Fruit fly (Drosophila melanogaster) whole organism, adult: ENCODE measurements around the gene beta-PheRS.

Source experiments
- CG11617 ChIP-seq: fragments of 200-800 bp; sonication (Bioruptor generic); optimal IDR thresholded peaks from 2 replicates; lab custom pipeline; 2017; ENCODE audit warnings: mild to moderate bottlenecking, missing biosample characterization, missing genetic modification reagents, missing genetic modification characterization
- CG12768 ChIP-seq: fragments of 200-800 bp; sonication (Bioruptor generic); optimal IDR thresholded peaks from 2 replicates; lab custom pipeline; 2017; ENCODE audit warnings: missing biosample characterization, missing genetic modification characterization, mild to moderate bottlenecking, moderate library complexity, missing genetic modification reagents
- CG14711 ChIP-seq: fragments of 200-800 bp; sonication (Bioruptor generic); optimal IDR thresholded peaks from 2 replicates; lab custom pipeline; 2018; ENCODE audit warnings: missing biosample characterization, mild to moderate bottlenecking, missing genetic modification characterization, moderate library complexity
- CG1620 ChIP-seq: fragments of 200-800 bp; sonication (Bioruptor generic); optimal IDR thresholded peaks from 2 replicates; lab custom pipeline; 2016; ENCODE audit warnings: missing biosample characterization, missing genetic modification characterization
- CG33017 ChIP-seq: fragments of 200-800 bp; sonication (Bioruptor generic); optimal IDR thresholded peaks from 2 replicates; lab custom pipeline; 2018; ENCODE audit warnings: missing biosample characterization, mild to moderate bottlenecking, missing genetic modification characterization, moderate library complexity
- CG5204 ChIP-seq: fragments of 200-800 bp; sonication (Bioruptor generic); optimal IDR thresholded peaks from 2 replicates; lab custom pipeline; 2016; ENCODE audit warnings: missing biosample characterization, missing genetic modification characterization
- CG7045 ChIP-seq: fragments of 200-800 bp; sonication (Bioruptor generic); optimal IDR thresholded peaks from 2 replicates; lab custom pipeline; 2017; ENCODE audit warnings: missing biosample characterization, mild to moderate bottlenecking, missing genetic modification characterization
- CG7101 ChIP-seq: fragments of 200-800 bp; sonication (Bioruptor generic); optimal IDR thresholded peaks from 2 replicates; lab custom pipeline; 2018; ENCODE audit warnings: missing biosample characterization, mild to moderate bottlenecking, missing genetic modification characterization, moderate library complexity
- Clk ChIP-seq: fragments of 200-800 bp; sonication (Bioruptor generic); optimal IDR thresholded peaks from 2 replicates; lab custom pipeline; 2017; ENCODE audit warnings: missing biosample characterization, missing genetic modification characterization
- Crg-1 ChIP-seq: fragments of 200-800 bp; sonication (Bioruptor generic); optimal IDR thresholded peaks from 2 replicates; lab custom pipeline; 2016; ENCODE audit warnings: missing biosample characterization, missing genetic modification characterization
- Hr96 ChIP-seq: fragments of 200-800 bp; sonication (Bioruptor generic); optimal IDR thresholded peaks from 2 replicates; lab custom pipeline; 2016; ENCODE audit warnings: missing biosample characterization, missing genetic modification characterization
- Mnt ChIP-seq: fragments of 200-800 bp; sonication (Bioruptor generic); optimal IDR thresholded peaks from 2 replicates; lab custom pipeline; 2016; ENCODE audit warnings: missing biosample characterization, mild to moderate bottlenecking, missing genetic modification characterization
- bab1 ChIP-seq: fragments of 200-800 bp; sonication (Bioruptor generic); optimal IDR thresholded peaks from 3 replicates; lab custom pipeline; 2019; ENCODE audit warnings: missing biosample characterization, mild to moderate bottlenecking, missing genetic modification characterization, moderate library complexity
- cic ChIP-seq: fragments of 200-800 bp; sonication (Bioruptor generic); optimal IDR thresholded peaks from 2 replicates; lab custom pipeline; 2017; ENCODE audit warnings: missing biosample characterization, mild to moderate bottlenecking, missing genetic modification characterization, moderate library complexity
- cnc ChIP-seq, 2 experiments: fragments of >200 bp; optimal IDR thresholded peaks; 2 replicates each; lab custom pipeline; 2017
- kay ChIP-seq: fragments of 200-800 bp; sonication (Bioruptor generic); peaks from one replicate; lab custom pipeline; 2016; ENCODE audit warnings: missing biosample characterization, missing genetic modification characterization, borderline replicate concordance
- ovo ChIP-seq: fragments of 200-800 bp; sonication (Bioruptor generic); optimal IDR thresholded peaks from 2 replicates; lab custom pipeline; 2016; ENCODE audit warnings: missing biosample characterization, missing genetic modification characterization
- pad ChIP-seq: fragments of 200-800 bp; sonication (Bioruptor generic); optimal IDR thresholded peaks from 3 replicates; lab custom pipeline; 2017; ENCODE audit warnings: missing biosample characterization, missing genetic modification characterization, mild to moderate bottlenecking, moderate library complexity, missing genetic modification reagents
- tj ChIP-seq: fragments of 200-800 bp; sonication (Bioruptor generic); optimal IDR thresholded peaks from 3 replicates; lab custom pipeline; 2017; ENCODE audit warnings: missing biosample characterization, mild to moderate bottlenecking, missing genetic modification characterization, moderate library complexity
- toe ChIP-seq: fragments of 200-800 bp; sonication (Bioruptor generic); optimal IDR thresholded peaks from 2 replicates; lab custom pipeline; 2016; ENCODE audit warnings: missing biosample characterization, missing genetic modification characterization

beta-PheRS gene

dm6 chr3R:24266786-24267579 lies 14.5 kb upstream of the beta-PheRS start:
- TF ChIP-seq tj (GFP tag; lab: Kevin White, UChicago) (peak; percentile 18), kay (GFP tag; lab: Kevin White, UChicago) (no peak), CG7045 (GFP tag; lab: Kevin White, UChicago) (no peak)

- TF ChIP-seq kay (GFP tag; lab: Kevin White, UChicago) (peak; percentile 40), pad (GFP tag; lab: Kevin White, UChicago) (peak; percentile 72), toe (GFP tag; lab: Kevin White, UChicago) (peak; percentile 24), cic (peak; percentile 81), CG33017 (tag; lab: Kevin White, UChicago) (no peak), tj (GFP tag; lab: Kevin White, UChicago) (peak; percentile 58), CG5204 (GFP tag; lab: Kevin White, UChicago) (no peak), CG7045 (GFP tag; lab: Kevin White, UChicago) (peak; percentile 32), ovo (peak; percentile 13), Crg-1 (peak; percentile 32), CG11617 (peak; percentile 4), CG12768 (GFP tag; lab: Kevin White, UChicago) (peak; percentile 31), cnc (optimal IDR thresholded peaks at IDR 0.05; lab: Kevin White, UChicago) (no peak)
Observed at dm6 chr3R:24264414-24265363, 12.2 kb upstream of the beta-PheRS start.

- TF ChIP-seq cic: no peak
- no peak for TF ChIP-seq CG12768 (GFP tag; lab: Kevin White, UChicago)
- TF ChIP-seq toe (GFP tag; lab: Kevin White, UChicago): peak; percentile 37
- TF ChIP-seq bab1 (GFP tag; lab: Kevin White, UChicago): no peak
- no peak for TF ChIP-seq CG1620 (GFP tag; lab: Kevin White, UChicago)
- TF ChIP-seq Clk (GFP tag; lab: Kevin White, UChicago): no peak
- no peak for TF ChIP-seq CG7101 (tag; lab: Kevin White, UChicago)
- no peak for TF ChIP-seq Crg-1
- no peak for TF ChIP-seq pad (GFP tag; lab: Kevin White, UChicago)
- TF ChIP-seq ovo: no peak
- TF ChIP-seq tj (GFP tag; lab: Kevin White, UChicago): no peak
- TF ChIP-seq Hr96 (GFP tag; lab: Kevin White, UChicago): no peak
- TF ChIP-seq kay (GFP tag; lab: Kevin White, UChicago): no peak
- TF ChIP-seq CG33017 (tag; lab: Kevin White, UChicago): peak; percentile 17
- TF ChIP-seq CG5204 (GFP tag; lab: Kevin White, UChicago): no peak
Observed at dm6 chr3R:24263588-24264413, 11.3 kb upstream of the beta-PheRS start.

- TF ChIP-seq CG7101 (tag; lab: Kevin White, UChicago) (no peak), bab1 (GFP tag; lab: Kevin White, UChicago) (no peak)
Observed at dm6 chr3R:24262923-24263322, 10.4 kb upstream of the beta-PheRS start.

dm6 chr3R:24261380-24262021 lies 9.0 kb upstream of the beta-PheRS start:
- TF ChIP-seq bab1 (GFP tag; lab: Kevin White, UChicago) (no peak), ovo (no peak)

dm6 chr3R:24260411-24260810 lies 7.9 kb upstream of the beta-PheRS start:
- TF ChIP-seq bab1 (GFP tag; lab: Kevin White, UChicago) (no peak), CG5204 (GFP tag; lab: Kevin White, UChicago) (no peak), CG11617 (no peak), CG7045 (GFP tag; lab: Kevin White, UChicago) (no peak), kay (GFP tag; lab: Kevin White, UChicago) (peak; percentile 97)

- peak; percentile 35 for TF ChIP-seq CG11617
- peak; percentile 69 for TF ChIP-seq kay (GFP tag; lab: Kevin White, UChicago)
- TF ChIP-seq Mnt (GFP tag; lab: Kevin White, UChicago): no peak
- no peak for TF ChIP-seq cic
- no peak for TF ChIP-seq CG12768 (GFP tag; lab: Kevin White, UChicago)
- no peak for TF ChIP-seq CG14711 (tag; lab: Kevin White, UChicago)
- TF ChIP-seq tj (GFP tag; lab: Kevin White, UChicago): peak; percentile 32
- TF ChIP-seq Crg-1: peak; percentile 4
- TF ChIP-seq CG7045 (GFP tag; lab: Kevin White, UChicago): no peak
- TF ChIP-seq Hr96 (GFP tag; lab: Kevin White, UChicago): no peak
- TF ChIP-seq pad (GFP tag; lab: Kevin White, UChicago): peak; percentile 90
- TF ChIP-seq cnc (optimal IDR thresholded peaks at IDR 0.05; lab: Kevin White, UChicago): no peak
- TF ChIP-seq CG5204 (GFP tag; lab: Kevin White, UChicago): no peak
Observed at dm6 chr3R:24260041-24260379, 7.5 kb upstream of the beta-PheRS start.
